Fruit fly (Drosophila melanogaster) whole organism, embryonic: ENCODE data around the gene MESK4.

ENCODE experiments used
- Ada2b ChIP-seq: fragments of 200-800 bp; sonication (Bioruptor generic); IDR thresholded peaks from 2 replicates; pipeline ENCODE4 v1.3.6; 2022; ENCODE audit warnings: missing biosample characterization, missing genetic modification characterization
- B-H2 ChIP-seq: fragments of 200-800 bp; sonication (Bioruptor generic); optimal IDR thresholded peaks from 2 replicates; lab custom pipeline; 2018; ENCODE audit warnings: missing biosample characterization, mild to moderate bottlenecking, missing genetic modification characterization
- CG10147 ChIP-seq: fragments of 200-800 bp; sonication (Bioruptor generic); optimal IDR thresholded peaks from 2 replicates; lab custom pipeline; 2019; ENCODE audit warnings: missing biosample characterization, mild to moderate bottlenecking, missing genetic modification characterization, moderate library complexity
- CG10321 ChIP-seq: fragments of 200-800 bp; sonication (Bioruptor generic); IDR thresholded peaks from 2 replicates; pipeline ENCODE4 v1.3.6; 2022; ENCODE audit warnings: missing biosample characterization, missing genetic modification characterization
- CG10979 ChIP-seq: fragments of 200-800 bp; sonication (Bioruptor generic); optimal IDR thresholded peaks from 2 replicates; lab custom pipeline; 2018; ENCODE audit warnings: missing biosample characterization, mild to moderate bottlenecking, missing genetic modification characterization, moderate library complexity
- CG11398 ChIP-seq: fragments of 200-800 bp; sonication (Bioruptor generic); optimal IDR thresholded peaks from 2 replicates; lab custom pipeline; 2016; ENCODE audit warnings: missing biosample characterization, missing genetic modification characterization
- CG11456 ChIP-seq: fragments of 200-800 bp; sonication (Bioruptor generic); IDR thresholded peaks from 3 replicates; pipeline ENCODE4 v1.3.6; 2022; ENCODE audit warnings: missing biosample characterization, missing genetic modification characterization
- CG15696 ChIP-seq: fragments of 200-800 bp; sonication (Bioruptor generic); optimal IDR thresholded peaks from 2 replicates; lab custom pipeline; 2019; ENCODE audit warnings: missing biosample characterization, mild to moderate bottlenecking, missing genetic modification characterization, moderate library complexity
- CG17328 ChIP-seq: fragments of 200-800 bp; sonication (Bioruptor generic); IDR thresholded peaks from 2 replicates; pipeline ENCODE4 v1.3.6; 2022; ENCODE audit warnings: missing biosample characterization, missing genetic modification characterization
- CG18599 ChIP-seq: fragments of 200-800 bp; sonication (Bioruptor generic); optimal IDR thresholded peaks from 3 replicates; lab custom pipeline; 2017; ENCODE audit warnings: missing biosample characterization, missing genetic modification characterization, mild to moderate bottlenecking, moderate library complexity, missing genetic modification reagents
- CG8388 ChIP-seq: fragments of 200-800 bp; sonication (Bioruptor generic); optimal IDR thresholded peaks from 2 replicates; lab custom pipeline; 2019; ENCODE audit warnings: missing biosample characterization, mild to moderate bottlenecking, missing genetic modification characterization, moderate library complexity
- D ChIP-seq, 2 experiments: fragments of 200-800 bp in 1 of 2; fragments of >200 bp in 1 of 2; sonication (Bioruptor generic) in 1 of 2; optimal IDR thresholded peaks; 2 replicates in 1 of 2; 3 replicates in 1 of 2; lab custom pipeline; 2017; ENCODE audit warnings: mild to moderate bottlenecking in 1 of 2, missing biosample characterization in 1 of 2, missing genetic modification characterization in 1 of 2, missing genetic modification reagents in 1 of 2
- Dfd ChIP-seq, 2 experiments: fragments of >200 bp; optimal IDR thresholded peaks; 2 replicates each; lab custom pipeline; 2017; ENCODE audit warnings: missing biosample characterization in 2 of 2, missing genetic modification characterization in 2 of 2
- Hmr ChIP-seq: fragments of 200-800 bp; sonication (Bioruptor generic); optimal IDR thresholded peaks from 3 replicates; lab custom pipeline; 2017; ENCODE audit warnings: mild to moderate bottlenecking, missing biosample characterization, missing genetic modification reagents, missing genetic modification characterization
- Hr78 ChIP-seq, 2 experiments: fragments of 200-800 bp in 1 of 2; fragments of >200 bp in 1 of 2; sonication (Bioruptor generic) in 1 of 2; optimal IDR thresholded peaks; 2 replicates each; lab custom pipeline; 2017 to 2019; ENCODE audit warnings: missing biosample characterization in 2 of 2, missing genetic modification characterization in 2 of 2, mild to moderate bottlenecking in 1 of 2, moderate library complexity in 1 of 2
- MESR4 ChIP-seq: fragments of 200-800 bp; sonication (Bioruptor generic); optimal IDR thresholded peaks from 2 replicates; lab custom pipeline; 2018; ENCODE audit warnings: missing biosample characterization, mild to moderate bottlenecking, missing genetic modification characterization, moderate library complexity
- MTF-1 ChIP-seq: fragments of 200-800 bp; sonication (Bioruptor generic); optimal IDR thresholded peaks from 2 replicates; lab custom pipeline; 2018; ENCODE audit warnings: missing biosample characterization, mild to moderate bottlenecking, missing genetic modification characterization, borderline replicate concordance
- Med ChIP-seq: fragments of 200-800 bp; sonication (Bioruptor generic); peaks from one replicate; lab custom pipeline; 2016; ENCODE audit warnings: missing biosample characterization, missing genetic modification characterization, mild to moderate bottlenecking, inconsistent platforms, moderate library complexity
- NC2β ChIP-seq: fragments of 200-800 bp; sonication (Bioruptor generic); optimal IDR thresholded peaks from 2 replicates; lab custom pipeline; 2016; ENCODE audit warnings: missing biosample characterization, missing genetic modification characterization
- Nf-YC ChIP-seq: fragments of 200-800 bp; optimal IDR thresholded peaks from 3 replicates; lab custom pipeline; 2019; ENCODE audit warnings: missing biosample characterization, mild to moderate bottlenecking, missing genetic modification characterization, moderate library complexity
- Pdp1 ChIP-seq, 2 experiments: fragments of 200-800 bp; sonication (Bioruptor generic); optimal IDR thresholded peaks; 3 replicates each; lab custom pipeline; 2016; ENCODE audit warnings: missing biosample characterization in 2 of 2, missing genetic modification characterization in 2 of 2, mild to moderate bottlenecking in 1 of 2, moderate library complexity in 1 of 2
- Scr ChIP-seq: fragments of 200-800 bp; sonication (Bioruptor generic); IDR thresholded peaks from 2 replicates; pipeline ENCODE4 v1.3.6; 2022; ENCODE audit warnings: missing biosample characterization, missing genetic modification characterization; ENCODE audit not compliant: partially characterized antibody
- Side ChIP-seq: fragments of 200-800 bp; sonication (Bioruptor generic); optimal IDR thresholded peaks from 2 replicates; lab custom pipeline; 2016; ENCODE audit warnings: missing biosample characterization, missing genetic modification characterization
- Stat92E ChIP-seq, 3 experiments: fragments of >200 bp in 2 of 3; fragments of 200-800 bp in 1 of 3; sonication (Bioruptor generic) in 1 of 3; optimal IDR thresholded peaks; 2 replicates each; lab custom pipeline; 2017 to 2019; ENCODE audit warnings: missing biosample characterization in 3 of 3, missing genetic modification characterization in 3 of 3, mild to moderate bottlenecking in 1 of 3, moderate library complexity in 1 of 3
- Trl ChIP-seq, 3 experiments: fragments of >200 bp in 2 of 3; fragments of 200-800 bp in 1 of 3; sonication (Bioruptor generic) in 1 of 3; optimal IDR thresholded peaks; 2 replicates in 1 of 3; 3 replicates in 2 of 3; lab custom pipeline; 2016 to 2017; ENCODE audit warnings: missing biosample characterization in 1 of 3, missing genetic modification characterization in 1 of 3
- ato ChIP-seq: fragments of 200-800 bp; sonication (Bioruptor generic); IDR thresholded peaks from 2 replicates; pipeline ENCODE4 v1.3.6; 2022; ENCODE audit warnings: missing biosample characterization, missing genetic modification characterization; ENCODE audit not compliant: partially characterized antibody
- bbx ChIP-seq: fragments of 200-800 bp; sonication (Bioruptor generic); IDR thresholded peaks from 2 replicates; pipeline ENCODE4 v1.3.6; 2022; ENCODE audit warnings: missing biosample characterization, missing genetic modification characterization; ENCODE audit not compliant: partially characterized antibody
- chm ChIP-seq: fragments of 200-800 bp; sonication (Bioruptor generic); IDR thresholded peaks from 2 replicates; pipeline ENCODE4 v1.3.6; 2022; ENCODE audit warnings: missing biosample characterization, missing genetic modification characterization
- ci ChIP-seq: fragments of 200-800 bp; sonication (Bioruptor generic); IDR thresholded peaks from 3 replicates; pipeline ENCODE4 v1.3.6; 2022; ENCODE audit warnings: missing biosample characterization, missing genetic modification characterization
- dimm ChIP-seq: fragments of 200-800 bp; sonication (Bioruptor generic); IDR thresholded peaks from 2 replicates; pipeline ENCODE4 v1.3.6; 2022; ENCODE audit warnings: missing biosample characterization, missing genetic modification characterization
- dpn ChIP-seq, 2 experiments: fragments of 200-800 bp; sonication (Bioruptor generic); optimal IDR thresholded peaks; 3 replicates each; lab custom pipeline; 2016; ENCODE audit warnings: missing biosample characterization in 2 of 2, missing genetic modification characterization in 2 of 2
- ems ChIP-seq: fragments of 200-800 bp; sonication (Bioruptor generic); optimal IDR thresholded peaks from 3 replicates; lab custom pipeline; 2016; ENCODE audit warnings: missing biosample characterization, missing genetic modification characterization
- fd102C ChIP-seq: fragments of 200-800 bp; sonication (Bioruptor generic); optimal IDR thresholded peaks from 2 replicates; lab custom pipeline; 2018; ENCODE audit warnings: missing biosample characterization, mild to moderate bottlenecking, missing genetic modification characterization, moderate library complexity
- gce ChIP-seq: fragments of 200-800 bp; sonication (Bioruptor generic); IDR thresholded peaks from 3 replicates; pipeline ENCODE4 v1.3.6; 2022; ENCODE audit warnings: missing biosample characterization, missing genetic modification characterization
- gfzf ChIP-seq: fragments of 200-800 bp; sonication (Bioruptor generic); optimal IDR thresholded peaks from 2 replicates; lab custom pipeline; 2016; ENCODE audit warnings: missing biosample characterization, mild to moderate bottlenecking, missing genetic modification characterization, moderate library complexity
- gro ChIP-seq: fragments of 200-800 bp; sonication (Bioruptor generic); optimal IDR thresholded peaks from 2 replicates; lab custom pipeline; 2016; ENCODE audit warnings: missing biosample characterization, missing genetic modification characterization
- ken ChIP-seq: fragments of 200-800 bp; sonication (Bioruptor generic); IDR thresholded peaks from 3 replicates; pipeline ENCODE4 v1.3.6; 2022; ENCODE audit warnings: missing biosample characterization, missing genetic modification characterization
- oc ChIP-seq: fragments of 200-800 bp; sonication (Bioruptor generic); optimal IDR thresholded peaks from 2 replicates; lab custom pipeline; 2018; ENCODE audit warnings: missing biosample characterization, mild to moderate bottlenecking, missing genetic modification characterization, moderate library complexity
- pan ChIP-seq, 4 experiments: fragments of >200 bp in 3 of 4; fragments of 200-800 bp in 1 of 4; sonication (Bioruptor generic) in 1 of 4; optimal IDR thresholded peaks in 3 of 4; IDR thresholded peaks in 1 of 4; 2 replicates each; pipeline versions ENCODE4 v1.3.6 to Lab custom; 2017 to 2022; ENCODE audit warnings: missing biosample characterization in 2 of 4, missing genetic modification characterization in 2 of 4, mixed read lengths in 1 of 4
- seq ChIP-seq: fragments of 200-800 bp; sonication (Bioruptor generic); IDR thresholded peaks from 2 replicates; pipeline ENCODE4 v1.3.6; 2022; ENCODE audit warnings: missing biosample characterization, missing genetic modification characterization
- sisA ChIP-seq: fragments of 200-800 bp; sonication (Bioruptor generic); IDR thresholded peaks from 2 replicates; pipeline ENCODE4 v1.3.6; 2022; ENCODE audit warnings: missing biosample characterization, missing genetic modification characterization
- slbo ChIP-seq: fragments of 200-800 bp; sonication (Bioruptor generic); IDR thresholded peaks from 2 replicates; pipeline ENCODE4 v1.3.6; 2022; ENCODE audit warnings: missing biosample characterization, missing genetic modification characterization
- sqz ChIP-seq: fragments of 200-800 bp; sonication (Bioruptor generic); optimal IDR thresholded peaks from 3 replicates; lab custom pipeline; 2018; ENCODE audit warnings: missing biosample characterization, mild to moderate bottlenecking, missing genetic modification characterization
- sr ChIP-seq: fragments of 200-800 bp; sonication (Bioruptor generic); IDR thresholded peaks from 3 replicates; pipeline ENCODE4 v1.3.6; 2022; ENCODE audit warnings: missing biosample characterization, missing genetic modification characterization
- tll ChIP-seq, 2 experiments: fragments of 200-800 bp in 1 of 2; fragments of >200 bp in 1 of 2; sonication (Bioruptor generic) in 1 of 2; optimal IDR thresholded peaks; 2 replicates each; lab custom pipeline; 2017 to 2019; ENCODE audit warnings: missing biosample characterization in 2 of 2, missing genetic modification characterization in 2 of 2, mild to moderate bottlenecking in 1 of 2, moderate library complexity in 1 of 2
- vvl ChIP-seq: fragments of 200-800 bp; sonication (Bioruptor generic); IDR thresholded peaks from 2 replicates; pipeline ENCODE4 v1.3.6; 2022; ENCODE audit warnings: missing biosample characterization, missing genetic modification characterization

MESK4 gene

DNA sequence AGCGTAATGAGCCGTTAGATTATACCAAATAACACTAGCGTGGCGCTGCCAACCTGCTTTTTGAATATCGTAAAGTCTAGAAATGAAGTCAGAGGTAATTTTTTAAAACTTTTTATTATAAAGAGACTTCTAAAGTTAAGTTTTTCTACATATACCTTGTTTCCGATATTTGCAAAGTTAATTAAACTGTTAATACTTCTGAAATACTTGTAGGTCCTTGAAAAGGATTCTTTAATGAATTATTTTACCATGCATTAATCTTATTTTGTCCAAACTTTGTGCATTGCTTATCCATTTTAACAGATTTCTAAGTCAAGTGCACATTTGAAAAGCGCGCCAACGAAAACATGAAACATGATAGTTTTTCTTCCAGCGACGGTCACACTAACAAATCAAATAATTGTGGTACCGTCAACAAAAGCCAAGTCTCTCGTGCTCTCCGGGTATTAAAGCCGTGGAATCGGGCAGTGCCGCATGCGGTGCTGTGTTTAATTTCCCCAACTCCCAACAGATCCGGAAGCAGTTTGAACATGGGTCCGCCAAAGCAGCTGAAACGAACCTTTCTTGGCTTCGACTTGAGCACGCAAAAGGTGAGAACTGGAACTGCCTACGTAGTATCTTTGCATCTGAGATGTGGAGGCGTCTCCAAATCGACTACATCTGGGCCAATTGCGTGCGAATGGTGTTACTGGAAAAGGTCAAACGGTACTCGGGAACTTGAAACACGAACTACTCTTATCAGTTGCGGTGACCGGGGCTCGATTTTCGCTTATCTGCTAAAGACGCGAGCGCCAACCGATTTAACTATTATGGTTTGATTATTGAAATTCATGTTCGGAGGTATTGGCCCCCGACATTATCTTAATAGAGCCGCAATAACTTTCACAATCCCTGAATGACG is 7.7 kb downstream of the MESK4 start, which contains the start of the genes EMC2A and CG3534 (continued):
- no peak for TF ChIP-seq chm
- peak in 1 of 2 experiments; percentile 8 for TF ChIP-seq Trl (optimal IDR thresholded peaks at IDR 0.05; lab: Kevin White, UChicago)
- TF ChIP-seq Trl (GFP tag; optimal IDR thresholded peaks at IDR 0.05; lab: Kevin White, UChicago) = no peak
- TF ChIP-seq CG10321 = no peak
- TF ChIP-seq MESR4 = peak; percentile 17
- TF ChIP-seq CG18599 (GFP tag; lab: Kevin White, UChicago) = no peak
- peak; percentile 25 for TF ChIP-seq Nf-YC (tag; lab: Kevin White, UChicago)
- peak; percentile 2 for TF ChIP-seq CG15696 (tag; lab: Kevin White, UChicago)
- TF ChIP-seq CG11456 (GFP tag; lab: Robert Waterston, UW) = no peak
- TF ChIP-seq gfzf (GFP tag; lab: Kevin White, UChicago) = peak; percentile 80
- no peak for TF ChIP-seq sisA (GFP tag; lab: Robert Waterston, UW)
- TF ChIP-seq CG17328 (GFP tag; lab: Robert Waterston, UW) = no peak
- no peak for TF ChIP-seq Side (GFP tag; lab: Kevin White, UChicago)
- TF ChIP-seq dpn (GFP tag; optimal IDR thresholded peaks at IDR 0.05; lab: Kevin White, UChicago) = peak in 1 of 2 experiments; percentile 44
- no peak for TF ChIP-seq CG10147 (GFP tag; lab: Kevin White, UChicago)
- TF ChIP-seq pan (optimal IDR thresholded peaks at IDR 0.05; lab: Kevin White, UChicago) = no peak
- TF ChIP-seq pan (GFP tag; optimal IDR thresholded peaks at IDR 0.05 in 1 of 2, IDR thresholded peaks at IDR 0.05 in 1 of 2) = no peak
- no peak for TF ChIP-seq ken (GFP tag; lab: Robert Waterston, UW)
- TF ChIP-seq Stat92E (GFP tag; optimal IDR thresholded peaks at IDR 0.05; lab: Kevin White, UChicago) = peak in 1 of 3 experiments; percentile 34
- peak in 1 of 2 experiments; percentile 87 for TF ChIP-seq Hr78 (GFP tag; optimal IDR thresholded peaks at IDR 0.05; lab: Kevin White, UChicago)
- TF ChIP-seq gce (GFP tag; lab: Robert Waterston, UW) = no peak
- TF ChIP-seq NC2β = no peak
- no peak for TF ChIP-seq Scr (GFP tag; lab: Robert Waterston, UW)
- peak; percentile 16; the same call in 1 of the 2 replicates for TF ChIP-seq bbx (GFP tag; lab: Robert Waterston, UW)
- no peak for TF ChIP-seq CG10979 (tag; lab: Kevin White, UChicago)
- TF ChIP-seq Ada2b (GFP tag; lab: Robert Waterston, UW) = no peak
- TF ChIP-seq gro (GFP tag; lab: Kevin White, UChicago) = no peak
- TF ChIP-seq sqz (GFP tag; lab: Kevin White, UChicago) = no peak
- TF ChIP-seq CG8388 (GFP tag; lab: Kevin White, UChicago) = no peak
- TF ChIP-seq seq (GFP tag; lab: Robert Waterston, UW) = no peak
- TF ChIP-seq ems (GFP tag; lab: Kevin White, UChicago) = peak; percentile 25
- TF ChIP-seq ci (GFP tag; lab: Robert Waterston, UW) = no peak
- TF ChIP-seq Med = no peak
- TF ChIP-seq Dfd (GFP tag; optimal IDR thresholded peaks at IDR 0.05; lab: Kevin White, UChicago) = no peak
- no peak for TF ChIP-seq CG11398
- TF ChIP-seq oc (tag; lab: Kevin White, UChicago) = no peak
- TF ChIP-seq D (optimal IDR thresholded peaks at IDR 0.05; lab: Kevin White, UChicago) = no peak
- no peak for TF ChIP-seq D (GFP tag; optimal IDR thresholded peaks at IDR 0.05; lab: Kevin White, UChicago)
- TF ChIP-seq ato (GFP tag; lab: Robert Waterston, UW) = no peak
- no peak for TF ChIP-seq MTF-1 (GFP tag; lab: Kevin White, UChicago)
- TF ChIP-seq fd102C (GFP tag; lab: Kevin White, UChicago) = no peak
- TF ChIP-seq B-H2 (GFP tag; lab: Kevin White, UChicago) = no peak
- TF ChIP-seq Pdp1 (GFP tag; optimal IDR thresholded peaks at IDR 0.05; lab: Kevin White, UChicago) = peak; percentile 18 to 26
- peak in 1 of 2 experiments; percentile 34 for TF ChIP-seq tll (GFP tag; optimal IDR thresholded peaks at IDR 0.05; lab: Kevin White, UChicago)
- no peak for TF ChIP-seq slbo (GFP tag; lab: Robert Waterston, UW)
- peak; percentile 18; the same call in 1 of the 2 replicates for TF ChIP-seq vvl (GFP tag; lab: Robert Waterston, UW)
- TF ChIP-seq dimm (GFP tag; lab: Robert Waterston, UW) = no peak
- no peak for TF ChIP-seq sr (GFP tag; lab: Robert Waterston, UW)
- peak; percentile 22 for TF ChIP-seq Hmr
